Worm (Caenorhabditis elegans) whole organism, L3 larva: ENCODE results near the gene fbxa-156.
"Not testable (repeated sequence)": the region's sequence is repeated elsewhere in the genome, so short reads cannot be mapped to it uniquely, and the experiment has no call there.

Experiments
- R02D3.7 ChIP-seq: fragments of 150-350 bp; optimal IDR thresholded peaks from 2 replicates; lab custom pipeline; 2014; ENCODE audit warnings: missing biosample characterization, missing genetic modification characterization
- aly-2 ChIP-seq: fragments of 150-350 bp; optimal IDR thresholded peaks from 2 replicates; lab custom pipeline; 2014; ENCODE audit warnings: missing biosample characterization, missing genetic modification characterization
- ama-1 ChIP-seq: fragments of 150-350 bp; optimal IDR thresholded peaks from 2 replicates; lab custom pipeline; 2018
- ceh-16 ChIP-seq: sonication (generic microtip); optimal IDR thresholded peaks from 2 replicates; lab custom pipeline; 2017; ENCODE audit warnings: missing biosample characterization, missing genetic modification characterization
- ceh-28 ChIP-seq: fragments of 150-350 bp; optimal IDR thresholded peaks from 2 replicates; lab custom pipeline; 2014; ENCODE audit warnings: missing biosample characterization, missing genetic modification reagents, missing genetic modification characterization
- ceh-82 ChIP-seq: fragments of 150-350 bp; optimal IDR thresholded peaks from 2 replicates; lab custom pipeline; 2014; ENCODE audit warnings: missing biosample characterization, missing genetic modification characterization
- ceh-9 ChIP-seq: sonication (generic microtip); optimal IDR thresholded peaks from 2 replicates; lab custom pipeline; 2018; ENCODE audit warnings: missing biosample characterization, missing genetic modification characterization
- daf-12 ChIP-seq: fragments of 150-350 bp; optimal IDR thresholded peaks from 2 replicates; lab custom pipeline; 2014; ENCODE audit warnings: missing biosample characterization, missing genetic modification reagents, missing genetic modification characterization
- egl-27 ChIP-seq: sonication (generic microtip); optimal IDR thresholded peaks from 4 replicates; lab custom pipeline; 2017; ENCODE audit warnings: missing biosample characterization, missing genetic modification reagents, missing genetic modification characterization
- egl-5 ChIP-seq: fragments of 150-350 bp; optimal IDR thresholded peaks from 2 replicates; lab custom pipeline; 2017; ENCODE audit warnings: missing biosample characterization, missing genetic modification reagents, missing genetic modification characterization, inconsistent platforms
- elt-1 ChIP-seq: fragments of 150-350 bp; optimal IDR thresholded peaks from 2 replicates; lab custom pipeline; 2014; ENCODE audit warnings: missing biosample characterization, missing genetic modification characterization
- elt-2 ChIP-seq: sonication (generic microtip); optimal IDR thresholded peaks from 2 replicates; lab custom pipeline; 2016; ENCODE audit warnings: missing genetic modification reagents, mild to moderate bottlenecking, missing genetic modification characterization, missing compliant biosample characterization
- elt-3 ChIP-seq, 3 experiments: fragments of 150-350 bp in 1 of 3; sonication (generic microtip) in 2 of 3; optimal IDR thresholded peaks; 2 replicates in 2 of 3; 4 replicates in 1 of 3; lab custom pipeline; 2014 to 2017; ENCODE audit warnings: missing biosample characterization in 3 of 3, missing genetic modification characterization in 3 of 3
- eor-1 ChIP-seq, 2 experiments: fragments of 150-350 bp; optimal IDR thresholded peaks; 2 replicates each; lab custom pipeline; 2014 to 2018; ENCODE audit warnings: missing biosample characterization in 2 of 2, missing genetic modification characterization in 2 of 2
- fkh-2 ChIP-seq: fragments of 150-350 bp; optimal IDR thresholded peaks from 2 replicates; lab custom pipeline; 2014; ENCODE audit warnings: missing biosample characterization, missing genetic modification reagents, missing genetic modification characterization
- fos-1 ChIP-seq: fragments of 150-350 bp; optimal IDR thresholded peaks from 2 replicates; lab custom pipeline; 2014; ENCODE audit warnings: missing biosample characterization, missing genetic modification characterization
- hmg-11 ChIP-seq: sonication (generic microtip); optimal IDR thresholded peaks from 2 replicates; lab custom pipeline; 2016; ENCODE audit warnings: missing genetic modification characterization, missing compliant biosample characterization
- jun-1 ChIP-seq: fragments of 150-350 bp; optimal IDR thresholded peaks from 2 replicates; lab custom pipeline; 2014; ENCODE audit warnings: missing biosample characterization, missing genetic modification reagents, missing genetic modification characterization
- lin-15B ChIP-seq: fragments of 150-350 bp; optimal IDR thresholded peaks from 2 replicates; lab custom pipeline; 2014; ENCODE audit warnings: missing biosample characterization, missing genetic modification characterization
- lin-39 ChIP-seq: fragments of 150-350 bp; optimal IDR thresholded peaks from 2 replicates; lab custom pipeline; 2018; ENCODE audit warnings: missing biosample characterization, missing genetic modification reagents, missing genetic modification characterization
- lsy-12 ChIP-seq: sonication (generic microtip); optimal IDR thresholded peaks from 2 replicates; lab custom pipeline; 2016; ENCODE audit warnings: mild to moderate bottlenecking, missing genetic modification characterization, missing compliant biosample characterization
- mml-1 ChIP-seq: fragments of 150-350 bp; sonication (generic microtip); optimal IDR thresholded peaks from 3 replicates; lab custom pipeline; 2014; ENCODE audit warnings: missing biosample characterization, missing genetic modification characterization
- nfya-1 ChIP-seq: sonication (generic microtip); optimal IDR thresholded peaks from 2 replicates; lab custom pipeline; 2017; ENCODE audit warnings: missing genetic modification characterization, mild to moderate bottlenecking, missing compliant biosample characterization, antibody characterized with exemption, moderate library complexity; ENCODE audit not compliant: insufficient read depth
- nhr-11 ChIP-seq: fragments of 150-350 bp; optimal IDR thresholded peaks from 2 replicates; lab custom pipeline; 2014; ENCODE audit warnings: missing biosample characterization, missing genetic modification characterization
- nhr-12 ChIP-seq: fragments of 150-350 bp; optimal IDR thresholded peaks from 2 replicates; lab custom pipeline; 2014; ENCODE audit warnings: missing biosample characterization, missing genetic modification characterization
- nhr-23 ChIP-seq: fragments of 150-350 bp; optimal IDR thresholded peaks from 2 replicates; lab custom pipeline; 2014; ENCODE audit warnings: missing biosample characterization, missing genetic modification reagents, missing genetic modification characterization
- nhr-25 ChIP-seq: sonication (generic microtip); optimal IDR thresholded peaks from 2 replicates; lab custom pipeline; 2017; ENCODE audit warnings: missing biosample characterization, missing genetic modification characterization
- nhr-28 ChIP-seq: fragments of 150-350 bp; optimal IDR thresholded peaks from 2 replicates; lab custom pipeline; 2014; ENCODE audit warnings: missing biosample characterization, missing genetic modification characterization
- nhr-43 ChIP-seq: sonication (generic microtip); optimal IDR thresholded peaks from 2 replicates; lab custom pipeline; 2016; ENCODE audit warnings: mild to moderate bottlenecking, missing genetic modification characterization, missing compliant biosample characterization; ENCODE audit not compliant: poor library complexity, severe bottlenecking
- nhr-67 ChIP-seq: fragments of 150-350 bp; optimal IDR thresholded peaks from 2 replicates; lab custom pipeline; 2014; ENCODE audit warnings: missing biosample characterization, missing genetic modification characterization
- nhr-76 ChIP-seq: fragments of 150-350 bp; sonication (generic microtip); optimal IDR thresholded peaks from 5 replicates; lab custom pipeline; 2014; ENCODE audit warnings: missing biosample characterization, missing genetic modification characterization
- nhr-77 ChIP-seq: fragments of 150-350 bp; optimal IDR thresholded peaks from 2 replicates; lab custom pipeline; 2014; ENCODE audit warnings: missing biosample characterization, missing genetic modification characterization
- pha-4 ChIP-seq: fragments of 150-350 bp; optimal IDR thresholded peaks from 2 replicates; lab custom pipeline; 2014; ENCODE audit warnings: missing biosample characterization, missing genetic modification reagents, missing genetic modification characterization
- sea-2 ChIP-seq: fragments of 150-350 bp; sonication (generic microtip); optimal IDR thresholded peaks from 4 replicates; lab custom pipeline; 2014; ENCODE audit warnings: missing biosample characterization, missing genetic modification reagents, missing genetic modification characterization
- skn-1 ChIP-seq: fragments of 150-350 bp; optimal IDR thresholded peaks from 2 replicates; lab custom pipeline; 2014; ENCODE audit warnings: missing biosample characterization, missing genetic modification characterization
- snpc-4 ChIP-seq: fragments of 150-350 bp; optimal IDR thresholded peaks from 2 replicates; lab custom pipeline; 2014; ENCODE audit warnings: missing biosample characterization, missing genetic modification characterization
- zag-1 ChIP-seq: fragments of 150-350 bp; optimal IDR thresholded peaks from 2 replicates; lab custom pipeline; 2014; ENCODE audit warnings: missing biosample characterization, missing genetic modification characterization
- ztf-11 ChIP-seq: fragments of 150-350 bp; optimal IDR thresholded peaks from 2 replicates; lab custom pipeline; 2014; ENCODE audit warnings: missing biosample characterization, missing genetic modification characterization
- ztf-4 ChIP-seq: fragments of 150-350 bp; optimal IDR thresholded peaks from 2 replicates; lab custom pipeline; 2014; ENCODE audit warnings: missing biosample characterization, missing genetic modification characterization

The fbxa-156 gene

DNA sequence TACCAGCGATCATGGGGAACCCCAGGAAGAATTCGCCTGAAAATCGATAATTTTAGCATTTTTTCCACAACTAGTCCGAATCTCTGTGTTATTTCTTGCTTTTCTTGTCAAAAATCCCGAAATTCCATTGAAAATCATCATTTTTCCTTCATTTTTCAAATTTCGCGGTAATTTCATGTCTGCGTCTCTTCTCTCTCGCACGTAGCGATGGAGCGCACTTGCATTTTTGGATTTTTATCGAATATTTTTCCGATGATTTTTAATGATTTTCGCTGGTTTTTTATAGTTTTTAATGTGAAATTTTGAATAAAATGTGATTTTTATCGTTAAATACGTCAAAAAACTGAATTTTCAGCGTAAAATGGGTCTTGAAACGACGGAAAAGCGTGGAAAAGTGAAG is 24.8 kb upstream of the fbxa-156 start, which contains the start of gene E01B7.2 (continued):
- TF ChIP-seq ama-1 (lab: Kevin White, UChicago) (no peak), jun-1 (tag; lab: Kevin White, UChicago) (peak; percentile 40), eor-1 (tag; optimal IDR thresholded peaks at IDR 0.05; lab: Kevin White, UChicago) (peak in 1 of 2 experiments; percentile 56), ceh-9 (tag; lab: Kevin White, UChicago) (no peak), elt-1 (tag; lab: Kevin White, UChicago) (no peak), nhr-23 (tag; lab: Kevin White, UChicago) (peak; percentile 89), egl-27 (tag; lab: Kevin White, UChicago) (no peak), ceh-16 (no peak), elt-2 (tag; lab: Kevin White, UChicago) (peak; percentile 21), mml-1 (no peak), ztf-4 (tag; lab: Kevin White, UChicago) (no peak), nhr-77 (tag; lab: Kevin White, UChicago) (no peak), nhr-11 (tag; lab: Kevin White, UChicago) (no peak)

- TF ChIP-seq nhr-28 (no peak), nhr-43 (no peak), hmg-11 (tag; lab: Kevin White, UChicago) (no peak), ztf-4 (tag; lab: Kevin White, UChicago) (no peak), ztf-11 (tag; lab: Kevin White, UChicago) (no peak), ceh-82 (tag; lab: Kevin White, UChicago) (no peak), jun-1 (tag; lab: Kevin White, UChicago) (no peak), sea-2 (GFP tag; lab: Kevin White, UChicago) (no peak), nhr-11 (tag; lab: Kevin White, UChicago) (no peak), egl-5 (tag; lab: Kevin White, UChicago) (no peak), nhr-25 (tag; lab: Kevin White, UChicago) (no peak), nhr-67 (tag; lab: Kevin White, UChicago) (no peak)
Observed at ce11 chrV:17918726-17919125, 22.1 kb upstream of the fbxa-156 start, which contains the start of gene C06H5.8. TSS of gene C06H5.8 (plus strand) at chrV:17919026.

- no peak for TF ChIP-seq fos-1 (tag; lab: Kevin White, UChicago)
- TF ChIP-seq elt-2 (tag; lab: Kevin White, UChicago): no peak
- TF ChIP-seq nhr-12 (tag; lab: Kevin White, UChicago): no peak
- TF ChIP-seq nhr-67 (tag; lab: Kevin White, UChicago): no peak
- TF ChIP-seq aly-2 (tag; lab: Kevin White, UChicago): no peak
Observed at ce11 chrV:17910019-17910418, 13.4 kb upstream of the fbxa-156 start, which contains the start of gene dcar-1. TSS of gene dcar-1 (plus strand) at chrV:17910319.

DNA sequence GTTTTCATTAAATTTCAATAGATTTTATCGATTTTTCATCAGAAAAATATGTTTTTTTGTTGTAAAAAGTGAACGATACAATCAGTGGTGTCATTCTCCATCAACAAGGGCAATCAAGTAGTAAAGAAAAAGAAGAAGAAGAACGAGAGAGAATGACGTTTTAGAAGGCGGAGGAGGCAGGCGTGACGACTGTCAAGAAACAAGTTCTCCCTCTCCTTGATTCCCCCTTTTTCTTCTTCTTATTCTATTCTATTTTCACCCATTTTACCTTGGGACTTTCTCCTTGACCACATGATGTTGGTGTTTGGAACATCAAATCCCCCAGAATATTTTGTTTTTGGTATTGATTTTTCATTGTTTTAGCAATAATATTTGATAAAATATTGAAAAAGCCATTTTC is 9.2 kb upstream of the fbxa-156 start:
- TF ChIP-seq nhr-76 (tag; lab: Kevin White, UChicago) (no peak), ceh-28 (tag; lab: Kevin White, UChicago) (peak; percentile 66), nhr-11 (tag; lab: Kevin White, UChicago) (no peak), nhr-43 (no peak), nhr-25 (tag; lab: Kevin White, UChicago) (peak; percentile 56), nhr-23 (tag; lab: Kevin White, UChicago) (peak; percentile 50), elt-3 (tag; optimal IDR thresholded peaks at IDR 0.05; lab: Kevin White, UChicago) (no peak), R02D3.7 (tag; lab: Kevin White, UChicago) (no peak)

DNA sequence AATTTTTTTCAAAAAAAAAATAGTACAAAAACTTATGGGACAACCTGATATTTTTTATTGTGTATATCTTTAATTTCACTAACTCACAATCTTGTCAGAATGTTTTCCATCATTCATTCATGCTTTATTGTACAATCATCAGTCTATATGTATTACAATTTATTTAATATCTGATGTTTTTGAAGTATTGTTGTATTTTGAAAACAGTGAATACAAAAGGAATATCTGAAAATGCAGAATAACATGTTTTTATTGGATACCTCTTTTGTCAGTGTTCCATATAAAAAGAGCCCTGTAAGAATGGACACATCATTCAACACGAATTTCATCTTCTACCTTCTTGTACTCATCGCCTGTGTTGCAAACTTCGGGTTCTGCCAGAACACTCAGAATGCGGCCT is 7.2 kb upstream of the fbxa-156 start, which contains the start of gene C06H5.14:
Gene C06H5.14, plus strand, starts transcription at position 301 of the 400 bp plus-strand sequence.
- TF ChIP-seq snpc-4 (tag; lab: Kevin White, UChicago); lin-15B (tag; lab: Kevin White, UChicago); eor-1 (tag; optimal IDR thresholded peaks at IDR 0.05; lab: Kevin White, UChicago): not testable (repeated sequence)

DNA sequence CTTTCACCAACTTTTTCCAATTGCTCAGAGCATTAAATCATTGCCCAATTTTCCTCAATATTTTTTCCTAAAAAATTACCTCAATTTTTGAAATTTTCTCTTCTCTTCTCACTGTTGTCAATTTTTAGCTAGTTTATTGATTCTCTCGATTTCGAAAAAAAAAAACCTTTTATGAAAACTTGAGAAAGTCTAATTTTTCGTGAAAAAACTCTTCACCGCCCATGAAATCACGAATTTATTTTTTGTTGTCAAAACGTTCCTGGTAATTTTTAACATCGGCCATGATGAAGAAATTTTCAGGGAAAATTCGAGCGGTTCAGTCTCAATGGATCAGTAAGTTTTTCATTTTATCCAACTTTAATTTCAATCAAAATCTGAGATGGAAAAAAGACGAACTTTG is 2.9 kb upstream of the fbxa-156 start, which contains the start of gene fbxa-157:
Gene fbxa-157, plus strand, starts transcription at position 301 of the 400 bp plus-strand sequence.
- TF ChIP-seq pha-4 (tag; lab: Kevin White, UChicago): no peak
- TF ChIP-seq zag-1 (tag; lab: Kevin White, UChicago): no peak
- no peak for TF ChIP-seq lsy-12 (tag; lab: Kevin White, UChicago)
- no peak for TF ChIP-seq nhr-12 (tag; lab: Kevin White, UChicago)
- TF ChIP-seq nhr-28: no peak
- TF ChIP-seq fkh-2 (tag; lab: Kevin White, UChicago): no peak
- no peak for TF ChIP-seq R02D3.7 (tag; lab: Kevin White, UChicago)
- no peak for TF ChIP-seq nhr-43
- TF ChIP-seq ztf-4 (tag; lab: Kevin White, UChicago): no peak
- no peak for TF ChIP-seq lin-15B (tag; lab: Kevin White, UChicago)
- TF ChIP-seq nhr-77 (tag; lab: Kevin White, UChicago): no peak
- TF ChIP-seq fos-1 (tag; lab: Kevin White, UChicago): no peak
- no peak for TF ChIP-seq nfya-1 (tag; lab: Kevin White, UChicago)
- TF ChIP-seq daf-12 (tag; lab: Kevin White, UChicago): no peak
- no peak for TF ChIP-seq skn-1 (tag; lab: Kevin White, UChicago)
- TF ChIP-seq lin-39 (tag; lab: Kevin White, UChicago): no peak
- no peak for TF ChIP-seq elt-3 (tag; optimal IDR thresholded peaks at IDR 0.05; lab: Kevin White, UChicago)
- no peak for TF ChIP-seq nhr-11 (tag; lab: Kevin White, UChicago)
